Fruit fly (Drosophila melanogaster) whole organism, embryonic: Measurements from ENCODE around the gene CG11374.

ENCODE experiments used
- BEAF-32 ChIP-seq: fragments of 200-800 bp; sonication (Bioruptor generic); optimal IDR thresholded peaks from 3 replicates; lab custom pipeline; 2017; ENCODE audit warnings: missing biosample characterization, missing genetic modification characterization, mild to moderate bottlenecking, moderate library complexity, missing genetic modification reagents
- BtbVII ChIP-seq: fragments of 200-800 bp; sonication (Bioruptor generic); optimal IDR thresholded peaks from 3 replicates; lab custom pipeline; 2017; ENCODE audit warnings: missing biosample characterization, mild to moderate bottlenecking, missing genetic modification characterization
- CG12236 ChIP-seq: fragments of 200-800 bp; sonication (Bioruptor generic); optimal IDR thresholded peaks from 2 replicates; lab custom pipeline; 2016; ENCODE audit warnings: missing biosample characterization, missing genetic modification characterization
- CG14441 ChIP-seq: fragments of 200-800 bp; sonication (Bioruptor generic); IDR thresholded peaks from 2 replicates; pipeline ENCODE4 v1.3.6; 2022; ENCODE audit warnings: missing biosample characterization, missing genetic modification characterization
- CG15269 ChIP-seq: fragments of 200-800 bp; sonication (Bioruptor generic); optimal IDR thresholded peaks from 2 replicates; lab custom pipeline; 2018; ENCODE audit warnings: missing biosample characterization, mild to moderate bottlenecking, missing genetic modification characterization, moderate library complexity
- CG15601 ChIP-seq: fragments of 200-800 bp; sonication (Bioruptor generic); optimal IDR thresholded peaks from 3 replicates; lab custom pipeline; 2019; ENCODE audit warnings: missing biosample characterization, mild to moderate bottlenecking, missing genetic modification characterization, moderate library complexity
- CG17186 ChIP-seq: fragments of 200-800 bp; sonication (Bioruptor generic); optimal IDR thresholded peaks from 3 replicates; lab custom pipeline; 2017; ENCODE audit warnings: missing biosample characterization, missing genetic modification reagents, missing genetic modification characterization
- CG17568 ChIP-seq: fragments of 200-800 bp; sonication (Bioruptor generic); optimal IDR thresholded peaks from 2 replicates; lab custom pipeline; 2018; ENCODE audit warnings: missing biosample characterization, mild to moderate bottlenecking, missing genetic modification characterization, moderate library complexity
- CG17912 ChIP-seq: fragments of 200-800 bp; sonication (Bioruptor generic); optimal IDR thresholded peaks from 2 replicates; lab custom pipeline; 2018; ENCODE audit warnings: missing biosample characterization, mild to moderate bottlenecking, missing genetic modification characterization
- CG18764 ChIP-seq: fragments of 200-800 bp; sonication (Bioruptor generic); optimal IDR thresholded peaks from 3 replicates; lab custom pipeline; 2016; ENCODE audit warnings: missing biosample characterization, missing genetic modification characterization
- CG3407 ChIP-seq: fragments of 200-800 bp; sonication (Bioruptor generic); optimal IDR thresholded peaks from 2 replicates; lab custom pipeline; 2018; ENCODE audit warnings: missing biosample characterization, mild to moderate bottlenecking, missing genetic modification characterization
- CG34376 ChIP-seq: fragments of 200-800 bp; sonication (Bioruptor generic); optimal IDR thresholded peaks from 2 replicates; lab custom pipeline; 2018; ENCODE audit warnings: missing biosample characterization, mild to moderate bottlenecking, missing genetic modification characterization
- CG4424 ChIP-seq: fragments of 200-800 bp; sonication (Bioruptor generic); optimal IDR thresholded peaks from 3 replicates; lab custom pipeline; 2016; ENCODE audit warnings: missing biosample characterization, missing genetic modification characterization
- CG5180 ChIP-seq: fragments of 200-800 bp; sonication (Bioruptor generic); optimal IDR thresholded peaks from 3 replicates; lab custom pipeline; 2017; ENCODE audit warnings: missing biosample characterization, missing genetic modification characterization, mild to moderate bottlenecking, moderate library complexity, missing genetic modification reagents
- CG6254 ChIP-seq: fragments of 200-800 bp; sonication (Bioruptor generic); optimal IDR thresholded peaks from 3 replicates; lab custom pipeline; 2017; ENCODE audit warnings: mild to moderate bottlenecking, missing biosample characterization, missing genetic modification reagents, missing genetic modification characterization
- CG6854 ChIP-seq: fragments of 200-800 bp; sonication (Bioruptor generic); optimal IDR thresholded peaks from 3 replicates; lab custom pipeline; 2017; ENCODE audit warnings: missing biosample characterization, mild to moderate bottlenecking, missing genetic modification characterization
- CG7357 ChIP-seq: fragments of 200-800 bp; sonication (Bioruptor generic); IDR thresholded peaks from 3 replicates; pipeline ENCODE4 v1.3.6; 2022; ENCODE audit warnings: missing biosample characterization, missing genetic modification characterization
- CG7372 ChIP-seq: fragments of 200-800 bp; sonication (Bioruptor generic); IDR thresholded peaks from 2 replicates; pipeline ENCODE4 v1.3.6; 2022; ENCODE audit warnings: missing biosample characterization, missing genetic modification characterization
- CG9817 ChIP-seq: fragments of 200-800 bp; sonication (Bioruptor generic); optimal IDR thresholded peaks from 2 replicates; lab custom pipeline; 2018; ENCODE audit warnings: missing biosample characterization, mild to moderate bottlenecking, missing genetic modification characterization, moderate library complexity
- CG9876 ChIP-seq: fragments of 200-800 bp; sonication (Bioruptor generic); optimal IDR thresholded peaks from 2 replicates; lab custom pipeline; 2016; ENCODE audit warnings: missing biosample characterization, missing genetic modification characterization
- D ChIP-seq, 2 experiments: fragments of 200-800 bp in 1 of 2; fragments of >200 bp in 1 of 2; sonication (Bioruptor generic) in 1 of 2; optimal IDR thresholded peaks; 2 replicates in 1 of 2; 3 replicates in 1 of 2; lab custom pipeline; 2017; ENCODE audit warnings: mild to moderate bottlenecking in 1 of 2, missing biosample characterization in 1 of 2, missing genetic modification characterization in 1 of 2, missing genetic modification reagents in 1 of 2
- Elba2 ChIP-seq: fragments of 200-800 bp; sonication (Bioruptor generic); optimal IDR thresholded peaks from 3 replicates; lab custom pipeline; 2016; ENCODE audit warnings: missing biosample characterization, missing genetic modification characterization
- Fer3 ChIP-seq: fragments of 200-800 bp; sonication (Bioruptor generic); optimal IDR thresholded peaks from 2 replicates; lab custom pipeline; 2018; ENCODE audit warnings: missing biosample characterization, mild to moderate bottlenecking, missing genetic modification characterization, moderate library complexity
- Gug ChIP-seq: fragments of 200-800 bp; sonication (Bioruptor generic); IDR thresholded peaks from 4 replicates; pipeline ENCODE4 v1.3.6; 2022; ENCODE audit warnings: missing biosample characterization, missing genetic modification characterization
- Hand ChIP-seq: fragments of 200-800 bp; sonication (Bioruptor generic); optimal IDR thresholded peaks from 2 replicates; lab custom pipeline; 2017; ENCODE audit warnings: mild to moderate bottlenecking, missing biosample characterization, missing genetic modification reagents, missing genetic modification characterization
- Hey ChIP-seq: fragments of 200-800 bp; sonication (Bioruptor generic); optimal IDR thresholded peaks from 3 replicates; lab custom pipeline; 2018; ENCODE audit warnings: missing biosample characterization, mild to moderate bottlenecking, missing genetic modification characterization
- HmgZ ChIP-seq: fragments of 200-800 bp; sonication (Bioruptor generic); optimal IDR thresholded peaks from 2 replicates; lab custom pipeline; 2018; ENCODE audit warnings: missing biosample characterization, mild to moderate bottlenecking, missing genetic modification characterization
- Hr51 ChIP-seq, 2 experiments: fragments of 200-800 bp; sonication (Bioruptor generic); optimal IDR thresholded peaks; 2 replicates in 1 of 2; 3 replicates in 1 of 2; lab custom pipeline; 2016 to 2018; ENCODE audit warnings: missing biosample characterization in 2 of 2, missing genetic modification characterization in 2 of 2, mild to moderate bottlenecking in 1 of 2, moderate library complexity in 1 of 2
- Hr78 ChIP-seq, 2 experiments: fragments of 200-800 bp in 1 of 2; fragments of >200 bp in 1 of 2; sonication (Bioruptor generic) in 1 of 2; optimal IDR thresholded peaks; 2 replicates each; lab custom pipeline; 2017 to 2019; ENCODE audit warnings: missing biosample characterization in 2 of 2, missing genetic modification characterization in 2 of 2, mild to moderate bottlenecking in 1 of 2, moderate library complexity in 1 of 2
- Jarid2 ChIP-seq: fragments of 200-800 bp; sonication (Bioruptor generic); optimal IDR thresholded peaks from 3 replicates; lab custom pipeline; 2017; ENCODE audit warnings: mild to moderate bottlenecking, missing biosample characterization, missing genetic modification reagents, missing genetic modification characterization
- Vsx1 ChIP-seq: fragments of 200-800 bp; sonication (Bioruptor generic); optimal IDR thresholded peaks from 2 replicates; lab custom pipeline; 2017; ENCODE audit warnings: missing biosample characterization, mild to moderate bottlenecking, missing genetic modification characterization, missing genetic modification reagents
- ab ChIP-seq: fragments of 200-800 bp; sonication (Bioruptor generic); optimal IDR thresholded peaks from 2 replicates; lab custom pipeline; 2016; ENCODE audit warnings: missing biosample characterization, missing genetic modification characterization
- ac ChIP-seq: fragments of 200-800 bp; sonication (Bioruptor generic); optimal IDR thresholded peaks from 3 replicates; lab custom pipeline; 2017; ENCODE audit warnings: missing biosample characterization, mild to moderate bottlenecking, missing genetic modification characterization
- amos ChIP-seq: fragments of 200-800 bp; sonication (Bioruptor generic); IDR thresholded peaks from 2 replicates; pipeline ENCODE4 v1.3.6; 2022; ENCODE audit warnings: missing biosample characterization, missing genetic modification characterization; ENCODE audit not compliant: partially characterized antibody
- br ChIP-seq: fragments of >200 bp; optimal IDR thresholded peaks from 2 replicates; lab custom pipeline; 2017
- btn ChIP-seq: fragments of 200-800 bp; sonication (Bioruptor generic); optimal IDR thresholded peaks from 2 replicates; lab custom pipeline; 2016; ENCODE audit warnings: missing biosample characterization, missing genetic modification characterization
- chinmo ChIP-seq: fragments of 200-800 bp; sonication (Bioruptor generic); IDR thresholded peaks from 4 replicates; pipeline ENCODE4 v1.3.6; 2022; ENCODE audit warnings: missing biosample characterization, missing genetic modification characterization; ENCODE audit not compliant: partially characterized antibody
- dmrt99B ChIP-seq: fragments of 200-800 bp; sonication (Bioruptor generic); optimal IDR thresholded peaks from 2 replicates; lab custom pipeline; 2018; ENCODE audit warnings: missing biosample characterization, mild to moderate bottlenecking, missing genetic modification characterization, moderate library complexity
- ewg ChIP-seq: fragments of 200-800 bp; sonication (Bioruptor generic); optimal IDR thresholded peaks from 3 replicates; lab custom pipeline; 2017; ENCODE audit warnings: mild to moderate bottlenecking, missing biosample characterization, missing genetic modification reagents, missing genetic modification characterization
- exex ChIP-seq: fragments of 200-800 bp; sonication (Bioruptor generic); optimal IDR thresholded peaks from 4 replicates; lab custom pipeline; 2018; ENCODE audit warnings: missing biosample characterization, mild to moderate bottlenecking, missing genetic modification characterization, moderate library complexity
- ftz-f1 ChIP-seq: fragments of 200-800 bp; sonication (Bioruptor generic); optimal IDR thresholded peaks from 2 replicates; lab custom pipeline; 2016; ENCODE audit warnings: missing biosample characterization, missing genetic modification characterization
- hbn ChIP-seq: fragments of 200-800 bp; sonication (Bioruptor generic); IDR thresholded peaks from 2 replicates; pipeline ENCODE4 v1.3.6; 2022; ENCODE audit warnings: missing biosample characterization, missing genetic modification characterization; ENCODE audit not compliant: partially characterized antibody
- hkb ChIP-seq, 2 experiments: fragments of 200-800 bp in 1 of 2; fragments of >200 bp in 1 of 2; sonication (Bioruptor generic) in 1 of 2; IDR thresholded peaks in 1 of 2; optimal IDR thresholded peaks in 1 of 2; 2 replicates each; pipeline versions ENCODE4 v1.3.6 to Lab custom; 2017 to 2022; ENCODE audit warnings: missing biosample characterization in 1 of 2, missing genetic modification characterization in 1 of 2
- kah ChIP-seq: fragments of 200-800 bp; sonication (Bioruptor generic); optimal IDR thresholded peaks from 2 replicates; lab custom pipeline; 2018; ENCODE audit warnings: missing biosample characterization, mild to moderate bottlenecking, missing genetic modification characterization
- nerfin-1 ChIP-seq: fragments of 200-800 bp; sonication (Bioruptor generic); optimal IDR thresholded peaks from 3 replicates; lab custom pipeline; 2019; ENCODE audit warnings: missing biosample characterization, mild to moderate bottlenecking, missing genetic modification characterization, moderate library complexity
- sd ChIP-seq: fragments of 200-800 bp; sonication (Bioruptor generic); optimal IDR thresholded peaks from 3 replicates; lab custom pipeline; 2018; ENCODE audit warnings: missing biosample characterization, mild to moderate bottlenecking, missing genetic modification characterization, moderate library complexity
- sug ChIP-seq: fragments of 200-800 bp; optimal IDR thresholded peaks from 2 replicates; lab custom pipeline; 2019; ENCODE audit warnings: missing biosample characterization, mild to moderate bottlenecking, missing genetic modification characterization, moderate library complexity
- tap ChIP-seq: fragments of 200-800 bp; optimal IDR thresholded peaks from 3 replicates; lab custom pipeline; 2019; ENCODE audit warnings: missing biosample characterization, mild to moderate bottlenecking, missing genetic modification characterization, moderate library complexity

The CG11374 gene

DNA sequence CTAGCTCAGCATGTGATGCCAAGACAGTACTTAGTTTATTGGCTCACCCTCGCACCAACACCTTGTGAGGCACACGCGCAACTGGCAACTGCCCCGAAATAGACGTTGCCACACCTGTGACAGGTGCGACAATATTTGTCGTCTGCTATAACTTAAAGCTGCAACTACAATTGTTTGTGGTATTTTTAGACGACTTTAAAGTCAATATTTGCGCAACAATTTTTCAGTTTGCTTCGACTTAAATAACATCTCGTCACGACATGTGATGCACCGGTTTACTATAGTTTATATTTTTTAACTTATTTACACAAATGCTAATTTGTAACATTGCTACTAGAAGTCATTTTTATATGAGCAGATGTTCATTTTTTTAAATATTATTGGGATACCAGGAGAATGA lies 5.0 kb downstream of the CG11374 start (continued):
- TF ChIP-seq BtbVII (GFP tag; lab: Kevin White, UChicago) (peak; percentile 71), CG3407 (peak; percentile 60), sd (tag; lab: Kevin White, UChicago) (peak; percentile 25), ewg (peak; percentile 6), Fer3 (tag; lab: Kevin White, UChicago) (peak; percentile 45), CG6254 (GFP tag; lab: Kevin White, UChicago) (peak; percentile 7), CG6854 (GFP tag; lab: Kevin White, UChicago) (peak; percentile 62), CG14441 (GFP tag; lab: Robert Waterston, UW) (no peak), CG15601 (tag; lab: Kevin White, UChicago) (peak; percentile 71), CG9817 (tag; lab: Kevin White, UChicago) (no peak), Hand (peak; percentile 14), BEAF-32 (GFP tag; lab: Kevin White, UChicago) (no peak), ac (GFP tag; lab: Kevin White, UChicago) (peak; percentile 1), Hr51 (GFP tag; optimal IDR thresholded peaks at IDR 0.05; lab: Kevin White, UChicago) (peak in 1 of 2 experiments; percentile 10), Vsx1 (GFP tag; lab: Kevin White, UChicago) (peak; percentile 65), CG17912 (no peak), tap (tag; lab: Kevin White, UChicago) (peak; percentile 20), CG17186 (no peak), CG15269 (peak; percentile 29), CG18764 (peak; percentile 10), dmrt99B (peak; percentile 28), CG7357 (no peak), D (optimal IDR thresholded peaks at IDR 0.05; lab: Kevin White, UChicago) (no peak), D (GFP tag; optimal IDR thresholded peaks at IDR 0.05; lab: Kevin White, UChicago) (peak; percentile 30), CG5180 (GFP tag; lab: Kevin White, UChicago) (peak; percentile 57)

DNA sequence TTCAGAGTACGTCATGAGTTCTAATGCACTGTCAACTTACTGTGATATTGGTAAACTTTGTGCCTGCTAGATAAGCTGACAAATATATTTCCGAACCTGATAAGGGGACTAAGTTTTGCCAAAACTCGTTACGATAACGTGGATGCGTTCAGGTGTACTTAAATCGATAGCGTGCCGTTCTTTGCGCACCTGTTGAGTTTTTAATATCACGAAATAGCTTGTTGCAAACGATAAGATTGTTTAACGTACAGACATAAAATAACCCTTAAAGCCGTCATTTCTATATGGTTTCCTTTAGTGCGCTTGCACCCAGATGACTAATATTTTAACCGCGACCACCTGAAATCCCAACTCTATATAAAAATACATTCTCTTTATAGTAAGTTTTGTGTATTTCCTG lies 5.9 kb downstream of the CG11374 start:
- TF ChIP-seq HmgZ (tag; lab: Kevin White, UChicago) (peak; percentile 1), nerfin-1 (no peak), Gug (no peak), amos (GFP tag; lab: Robert Waterston, UW) (no peak), Hr78 (GFP tag; optimal IDR thresholded peaks at IDR 0.05; lab: Kevin White, UChicago) (peak in 1 of 2 experiments; percentile 7), CG5180 (GFP tag; lab: Kevin White, UChicago) (peak; percentile 22), CG4424 (GFP tag; lab: Kevin White, UChicago) (no peak), CG7372 (GFP tag; lab: Robert Waterston, UW) (no peak), Elba2 (no peak), Jarid2 (GFP tag; lab: Kevin White, UChicago) (no peak), CG34376 (GFP tag; lab: Kevin White, UChicago) (peak; percentile 64), CG12236 (no peak), sug (tag; lab: Kevin White, UChicago) (peak; percentile 37), CG9876 (no peak), Hey (tag; lab: Kevin White, UChicago) (peak; percentile 32), chinmo (GFP tag; lab: Robert Waterston, UW) (peak; percentile 74; the same call in 2 of the 4 replicates), CG17912 (no peak), hbn (GFP tag; lab: Robert Waterston, UW) (no peak), br (lab: Kevin White, UChicago) (no peak), hkb (optimal IDR thresholded peaks at IDR 0.05; lab: Kevin White, UChicago) (no peak), hkb (GFP tag; IDR thresholded peaks at IDR 0.05; lab: Robert Waterston, UW) (0 out of 2 replicates have a peak, but pooled peaks have one; percentile 12), CG17568 (GFP tag; lab: Kevin White, UChicago) (no peak), ab (GFP tag; lab: Kevin White, UChicago) (no peak), ftz-f1 (GFP tag; lab: Kevin White, UChicago) (no peak), CG9817 (tag; lab: Kevin White, UChicago) (no peak), exex (tag; lab: Kevin White, UChicago) (peak; percentile 82), sd (tag; lab: Kevin White, UChicago) (peak; percentile 54), kah (peak; percentile 51), btn (GFP tag; lab: Kevin White, UChicago) (no peak)
